Fruit fly (Drosophila melanogaster) whole organism, embryonic: ENCODE measurements around the gene CG5828.
A peak's percentile ranks its signal among the peaks of the same experiment; 100 is the strongest.

Source experiments
- CG1024 ChIP-seq: fragments of 200-800 bp; sonication (Bioruptor generic); IDR thresholded peaks from 2 replicates; pipeline ENCODE4 v1.3.6; 2022; ENCODE audit warnings: missing biosample characterization, missing genetic modification characterization
- CG10267 ChIP-seq: fragments of 200-800 bp; sonication (Bioruptor generic); optimal IDR thresholded peaks from 2 replicates; lab custom pipeline; 2018; ENCODE audit warnings: missing biosample characterization, mild to moderate bottlenecking, missing genetic modification characterization, moderate library complexity
- CG11085 ChIP-seq: fragments of 200-800 bp; sonication (Bioruptor generic); IDR thresholded peaks from 2 replicates; pipeline ENCODE4 v1.3.6; 2022; ENCODE audit warnings: missing biosample characterization, missing genetic modification characterization
- CG12942 ChIP-seq: fragments of 200-800 bp; sonication (Bioruptor generic); optimal IDR thresholded peaks from 3 replicates; lab custom pipeline; 2016; ENCODE audit warnings: missing biosample characterization, missing genetic modification characterization
- CG16815 ChIP-seq: fragments of 200-800 bp; sonication (Bioruptor generic); optimal IDR thresholded peaks from 3 replicates; lab custom pipeline; 2017; ENCODE audit warnings: missing biosample characterization, mild to moderate bottlenecking, missing genetic modification characterization
- CG17186 ChIP-seq: fragments of 200-800 bp; sonication (Bioruptor generic); optimal IDR thresholded peaks from 3 replicates; lab custom pipeline; 2017; ENCODE audit warnings: missing biosample characterization, missing genetic modification reagents, missing genetic modification characterization
- CG17912 ChIP-seq: fragments of 200-800 bp; sonication (Bioruptor generic); optimal IDR thresholded peaks from 2 replicates; lab custom pipeline; 2018; ENCODE audit warnings: missing biosample characterization, mild to moderate bottlenecking, missing genetic modification characterization
- CG1792 ChIP-seq: fragments of 200-800 bp; sonication (Bioruptor generic); optimal IDR thresholded peaks from 2 replicates; lab custom pipeline; 2016; ENCODE audit warnings: missing biosample characterization, missing genetic modification characterization
- CG2120 ChIP-seq: fragments of 200-800 bp; sonication (Bioruptor generic); optimal IDR thresholded peaks from 3 replicates; lab custom pipeline; 2016; ENCODE audit warnings: missing biosample characterization, missing genetic modification characterization
- CG2129 ChIP-seq: fragments of 200-800 bp; sonication (Bioruptor generic); IDR thresholded peaks from 2 replicates; pipeline ENCODE4 v1.3.6; 2022; ENCODE audit warnings: missing biosample characterization, missing genetic modification characterization; ENCODE audit not compliant: partially characterized antibody
- CG30403 ChIP-seq: fragments of 200-800 bp; sonication (Bioruptor generic); optimal IDR thresholded peaks from 3 replicates; lab custom pipeline; 2016; ENCODE audit warnings: missing biosample characterization, missing genetic modification characterization
- CG3838 ChIP-seq: fragments of 200-800 bp; sonication (Bioruptor generic); optimal IDR thresholded peaks from 3 replicates; lab custom pipeline; 2016; ENCODE audit warnings: missing biosample characterization, missing genetic modification characterization
- CG4282 ChIP-seq: fragments of 200-800 bp; sonication (Bioruptor generic); optimal IDR thresholded peaks from 2 replicates; lab custom pipeline; 2016; ENCODE audit warnings: missing biosample characterization, missing genetic modification characterization
- CG4360 ChIP-seq: fragments of 200-800 bp; sonication (Bioruptor generic); IDR thresholded peaks from 2 replicates; pipeline ENCODE4 v1.3.6; 2022; ENCODE audit warnings: missing biosample characterization, missing genetic modification characterization
- CG6683 ChIP-seq: fragments of 200-800 bp; sonication (Bioruptor generic); optimal IDR thresholded peaks from 2 replicates; lab custom pipeline; 2017; ENCODE audit warnings: missing biosample characterization, mild to moderate bottlenecking, missing genetic modification characterization, missing genetic modification reagents
- CG7372 ChIP-seq: fragments of 200-800 bp; sonication (Bioruptor generic); IDR thresholded peaks from 2 replicates; pipeline ENCODE4 v1.3.6; 2022; ENCODE audit warnings: missing biosample characterization, missing genetic modification characterization
- CG7963 ChIP-seq: fragments of 200-800 bp; sonication (Bioruptor generic); IDR thresholded peaks from 3 replicates; pipeline ENCODE4 v1.3.6; 2022; ENCODE audit warnings: missing biosample characterization, missing genetic modification characterization; ENCODE audit not compliant: partially characterized antibody
- CG8359 ChIP-seq: fragments of 200-800 bp; sonication (Bioruptor generic); optimal IDR thresholded peaks from 2 replicates; lab custom pipeline; 2017; ENCODE audit warnings: missing biosample characterization, mild to moderate bottlenecking, missing genetic modification characterization, borderline replicate concordance
- CG9817 ChIP-seq: fragments of 200-800 bp; sonication (Bioruptor generic); optimal IDR thresholded peaks from 2 replicates; lab custom pipeline; 2018; ENCODE audit warnings: missing biosample characterization, mild to moderate bottlenecking, missing genetic modification characterization, moderate library complexity
- CG9932 ChIP-seq: fragments of 200-800 bp; sonication (Bioruptor generic); IDR thresholded peaks from 2 replicates; pipeline ENCODE4 v1.3.6; 2022; ENCODE audit warnings: missing biosample characterization, missing genetic modification characterization
- CHES-1-like ChIP-seq: fragments of 200-800 bp; sonication (Bioruptor generic); optimal IDR thresholded peaks from 2 replicates; lab custom pipeline; 2016; ENCODE audit warnings: missing biosample characterization, missing genetic modification characterization
- CkIIα-i1 ChIP-seq: fragments of 200-800 bp; sonication (Bioruptor generic); IDR thresholded peaks from 2 replicates; pipeline ENCODE4 v1.3.6; 2022; ENCODE audit warnings: missing biosample characterization, missing genetic modification characterization
- Dbx ChIP-seq: fragments of 200-800 bp; sonication (Bioruptor generic); IDR thresholded peaks from 3 replicates; pipeline ENCODE4 v1.3.6; 2022; ENCODE audit warnings: missing biosample characterization, missing genetic modification characterization
- Dek ChIP-seq: fragments of 200-800 bp; sonication (Bioruptor generic); optimal IDR thresholded peaks from 3 replicates; lab custom pipeline; 2019; ENCODE audit warnings: missing biosample characterization, mild to moderate bottlenecking, missing genetic modification characterization, moderate library complexity
- Dip3 ChIP-seq: fragments of 200-800 bp; sonication (Bioruptor generic); optimal IDR thresholded peaks from 3 replicates; lab custom pipeline; 2016; ENCODE audit warnings: missing biosample characterization, missing genetic modification characterization
- Dref ChIP-seq: fragments of 200-800 bp; sonication (Bioruptor generic); IDR thresholded peaks from 2 replicates; pipeline ENCODE4 v1.3.6; 2022; ENCODE audit warnings: missing biosample characterization, missing genetic modification characterization
- Ets97D ChIP-seq: fragments of 200-800 bp; sonication (Bioruptor generic); optimal IDR thresholded peaks from 3 replicates; lab custom pipeline; 2016; ENCODE audit warnings: missing biosample characterization, missing genetic modification characterization
- Fer3 ChIP-seq: fragments of 200-800 bp; sonication (Bioruptor generic); optimal IDR thresholded peaks from 2 replicates; lab custom pipeline; 2018; ENCODE audit warnings: missing biosample characterization, mild to moderate bottlenecking, missing genetic modification characterization, moderate library complexity
- HLH54F ChIP-seq: fragments of 200-800 bp; sonication (Bioruptor generic); optimal IDR thresholded peaks from 3 replicates; lab custom pipeline; 2016; ENCODE audit warnings: missing biosample characterization, missing genetic modification characterization
- Med ChIP-seq: fragments of 200-800 bp; sonication (Bioruptor generic); peaks from one replicate; lab custom pipeline; 2016; ENCODE audit warnings: missing biosample characterization, missing genetic modification characterization, mild to moderate bottlenecking, inconsistent platforms, moderate library complexity
- Ptx1 ChIP-seq: fragments of 200-800 bp; sonication (Bioruptor generic); IDR thresholded peaks from 2 replicates; pipeline ENCODE4 v1.3.6; 2022; ENCODE audit warnings: missing biosample characterization, missing genetic modification characterization
- Rfx ChIP-seq: fragments of 200-800 bp; sonication (Bioruptor generic); IDR thresholded peaks from 2 replicates; pipeline ENCODE4 v1.3.6; 2022; ENCODE audit warnings: missing biosample characterization, missing genetic modification characterization
- ab ChIP-seq: fragments of 200-800 bp; sonication (Bioruptor generic); optimal IDR thresholded peaks from 2 replicates; lab custom pipeline; 2016; ENCODE audit warnings: missing biosample characterization, missing genetic modification characterization
- abd-A ChIP-seq: fragments of 200-800 bp; sonication (Bioruptor generic); optimal IDR thresholded peaks from 3 replicates; lab custom pipeline; 2019; ENCODE audit warnings: missing biosample characterization, mild to moderate bottlenecking, missing genetic modification characterization, moderate library complexity
- corto ChIP-seq: fragments of 200-800 bp; sonication (Bioruptor generic); optimal IDR thresholded peaks from 2 replicates; lab custom pipeline; 2016; ENCODE audit warnings: missing biosample characterization, mild to moderate bottlenecking, missing genetic modification characterization, moderate library complexity
- crc ChIP-seq: fragments of 200-800 bp; sonication (Bioruptor generic); optimal IDR thresholded peaks from 2 replicates; lab custom pipeline; 2016; ENCODE audit warnings: missing biosample characterization, missing genetic modification characterization
- fd102C ChIP-seq: fragments of 200-800 bp; sonication (Bioruptor generic); optimal IDR thresholded peaks from 2 replicates; lab custom pipeline; 2018; ENCODE audit warnings: missing biosample characterization, mild to moderate bottlenecking, missing genetic modification characterization, moderate library complexity
- gcm2 ChIP-seq: fragments of 200-800 bp; sonication (Bioruptor generic); optimal IDR thresholded peaks from 2 replicates; lab custom pipeline; 2016; ENCODE audit warnings: missing biosample characterization, missing genetic modification characterization
- hkb ChIP-seq, 2 experiments: fragments of 200-800 bp in 1 of 2; fragments of >200 bp in 1 of 2; sonication (Bioruptor generic) in 1 of 2; IDR thresholded peaks in 1 of 2; optimal IDR thresholded peaks in 1 of 2; 2 replicates each; pipeline versions ENCODE4 v1.3.6 to Lab custom; 2017 to 2022; ENCODE audit warnings: missing biosample characterization in 1 of 2, missing genetic modification characterization in 1 of 2
- hth ChIP-seq: fragments of >200 bp; optimal IDR thresholded peaks from 2 replicates; lab custom pipeline; 2017; ENCODE audit warnings: inconsistent platforms
- jigr1 ChIP-seq: fragments of 200-800 bp; sonication (Bioruptor generic); IDR thresholded peaks from 3 replicates; pipeline ENCODE4 v1.3.6; 2022; ENCODE audit warnings: missing biosample characterization, missing genetic modification characterization
- kah ChIP-seq: fragments of 200-800 bp; sonication (Bioruptor generic); optimal IDR thresholded peaks from 2 replicates; lab custom pipeline; 2018; ENCODE audit warnings: missing biosample characterization, mild to moderate bottlenecking, missing genetic modification characterization
- klu ChIP-seq: fragments of 200-800 bp; sonication (Bioruptor generic); IDR thresholded peaks from 2 replicates; pipeline ENCODE4 v1.3.6; 2022; ENCODE audit warnings: missing biosample characterization, missing genetic modification characterization
- mam ChIP-seq: fragments of 200-800 bp; sonication (Bioruptor generic); optimal IDR thresholded peaks from 3 replicates; lab custom pipeline; 2016; ENCODE audit warnings: missing biosample characterization, missing genetic modification characterization
- scrt ChIP-seq: fragments of 200-800 bp; sonication (Bioruptor generic); optimal IDR thresholded peaks from 2 replicates; lab custom pipeline; 2018; ENCODE audit warnings: missing biosample characterization, mild to moderate bottlenecking, missing genetic modification characterization, moderate library complexity
- sd ChIP-seq: fragments of 200-800 bp; sonication (Bioruptor generic); optimal IDR thresholded peaks from 3 replicates; lab custom pipeline; 2018; ENCODE audit warnings: missing biosample characterization, mild to moderate bottlenecking, missing genetic modification characterization, moderate library complexity
- seq ChIP-seq: fragments of 200-800 bp; sonication (Bioruptor generic); IDR thresholded peaks from 2 replicates; pipeline ENCODE4 v1.3.6; 2022; ENCODE audit warnings: missing biosample characterization, missing genetic modification characterization
- so ChIP-seq: fragments of 200-800 bp; sonication (Bioruptor generic); IDR thresholded peaks from 3 replicates; pipeline ENCODE4 v1.3.6; 2022; ENCODE audit warnings: missing biosample characterization, missing genetic modification characterization
- z ChIP-seq: fragments of 200-800 bp; sonication (Bioruptor generic); IDR thresholded peaks from 3 replicates; pipeline ENCODE4 v1.3.6; 2022; ENCODE audit warnings: missing biosample characterization, missing genetic modification characterization

Gene CG5828

DNA sequence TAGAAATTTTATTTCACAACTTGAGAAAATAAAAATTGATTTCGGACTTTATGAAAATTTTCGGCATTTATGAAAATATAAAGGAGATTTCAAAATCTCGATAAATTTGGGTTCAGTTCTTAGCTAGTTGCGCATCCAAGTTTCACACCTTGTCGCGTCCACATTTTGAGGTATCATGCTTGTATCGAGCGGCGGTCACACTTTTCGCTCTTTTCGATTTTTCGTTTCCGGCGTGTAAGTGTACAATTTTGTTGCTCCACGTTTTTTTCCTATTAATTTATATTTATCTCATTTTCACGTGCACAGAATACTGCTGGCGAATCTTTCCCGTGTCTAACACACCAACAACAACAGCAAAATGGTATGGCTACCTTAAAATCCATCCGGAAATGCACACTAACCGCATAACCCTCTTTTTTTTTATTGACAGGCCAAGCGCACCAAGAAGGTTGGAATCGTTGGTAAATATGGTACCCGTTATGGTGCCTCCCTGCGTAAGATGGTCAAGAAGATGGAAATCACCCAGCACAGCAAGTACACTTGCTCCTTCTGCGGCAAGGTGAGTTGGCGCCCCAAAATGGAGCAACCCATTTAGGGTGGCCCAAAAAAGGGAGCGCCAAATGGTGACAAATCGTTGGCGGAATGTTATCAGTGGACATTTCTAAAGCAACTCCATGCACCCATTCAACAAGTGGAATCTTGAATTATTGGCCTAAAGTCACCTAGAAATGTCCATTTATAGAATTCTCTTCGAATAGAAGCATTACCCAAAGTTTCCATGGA, 22.8 kb upstream of the CG5828 start, which contains the start of gene RpL37A (continued):
- peak; percentile 70 for TF ChIP-seq CG1792 (GFP tag; lab: Kevin White, UChicago)
- peak; percentile 63 for TF ChIP-seq CG4282
- peak; percentile 81; the same call in 2 of the 3 replicates for TF ChIP-seq so
- TF ChIP-seq fd102C (GFP tag; lab: Kevin White, UChicago): peak; percentile 60
- peak; percentile 66 for TF ChIP-seq CG8359 (GFP tag; lab: Kevin White, UChicago)
- TF ChIP-seq seq (GFP tag; lab: Robert Waterston, UW): peak; percentile 80
- TF ChIP-seq CG11085: peak; percentile 62; the same call in 1 of the 2 replicates
- TF ChIP-seq CG6683 (GFP tag; lab: Kevin White, UChicago): peak; percentile 64
- TF ChIP-seq ab (GFP tag; lab: Kevin White, UChicago): no peak
- peak; percentile 69 for TF ChIP-seq CG30403 (GFP tag; lab: Kevin White, UChicago)
- TF ChIP-seq CG9932 (GFP tag; lab: Robert Waterston, UW): no peak
- TF ChIP-seq CG9817 (tag; lab: Kevin White, UChicago): peak; percentile 70
- TF ChIP-seq scrt: peak; percentile 83
- TF ChIP-seq Dek: peak; percentile 58
- TF ChIP-seq gcm2 (GFP tag; lab: Kevin White, UChicago): peak; percentile 72
- peak; percentile 48 for TF ChIP-seq CG12942
- peak; percentile 33; the same call in 1 of the 2 replicates for TF ChIP-seq klu (GFP tag; lab: Robert Waterston, UW)
- peak; percentile 7 for TF ChIP-seq Dip3 (GFP tag; lab: Kevin White, UChicago)
- peak; percentile 99 for TF ChIP-seq Med (GFP tag; lab: Kevin White, UChicago)
- peak; percentile 81 for TF ChIP-seq CG1024 (GFP tag; lab: Robert Waterston, UW)
- TF ChIP-seq Ptx1 (GFP tag; lab: Robert Waterston, UW): no peak; the same call in 1 of the 2 replicates
- TF ChIP-seq HLH54F (GFP tag; lab: Kevin White, UChicago): peak; percentile 61
- no peak for TF ChIP-seq sd (tag; lab: Kevin White, UChicago)
- TF ChIP-seq CG2120 (GFP tag; lab: Kevin White, UChicago): peak; percentile 53
- TF ChIP-seq corto (GFP tag; lab: Kevin White, UChicago): peak; percentile 7
- no peak for TF ChIP-seq CG4360
- TF ChIP-seq jigr1 (GFP tag; lab: Robert Waterston, UW): no peak
- peak; percentile 76 for TF ChIP-seq CHES-1-like (GFP tag; lab: Kevin White, UChicago)
- TF ChIP-seq CG2129 (GFP tag; lab: Robert Waterston, UW): no peak
- no peak for TF ChIP-seq CkIIα-i1 (GFP tag; lab: Robert Waterston, UW)
- peak; percentile 18 for TF ChIP-seq CG3838
- peak; percentile 76 for TF ChIP-seq Dref (GFP tag; lab: Robert Waterston, UW)
- peak; percentile 92 for TF ChIP-seq CG17186 (GFP tag; lab: Kevin White, UChicago)
- TF ChIP-seq Dbx (GFP tag; lab: Robert Waterston, UW): peak; percentile 86
- peak; percentile 26 for TF ChIP-seq hkb (optimal IDR thresholded peaks at IDR 0.05; lab: Kevin White, UChicago)
- peak; percentile 82 for TF ChIP-seq hkb (GFP tag; IDR thresholded peaks at IDR 0.05; lab: Robert Waterston, UW)
- no peak for TF ChIP-seq hth (lab: Kevin White, UChicago)
- no peak for TF ChIP-seq abd-A
- peak; percentile 77 for TF ChIP-seq crc (GFP tag; lab: Kevin White, UChicago)
- TF ChIP-seq z (GFP tag; lab: Robert Waterston, UW): peak; percentile 27; the same call in 1 of the 3 replicates
- peak; percentile 87 for TF ChIP-seq Rfx (GFP tag; lab: Robert Waterston, UW)
- TF ChIP-seq Ets97D: peak; percentile 99
- TF ChIP-seq CG17912 (GFP tag; lab: Kevin White, UChicago): peak; percentile 90
- TF ChIP-seq mam (GFP tag; lab: Kevin White, UChicago): peak; percentile 69
- peak; percentile 83 for TF ChIP-seq CG10267 (tag; lab: Kevin White, UChicago)
- no peak for TF ChIP-seq CG7963 (GFP tag; lab: Robert Waterston, UW)
- TF ChIP-seq kah: peak; percentile 76
- peak; percentile 82 for TF ChIP-seq CG7372
- TF ChIP-seq Fer3 (tag; lab: Kevin White, UChicago): peak; percentile 79
- TF ChIP-seq CG16815 (GFP tag; lab: Kevin White, UChicago): no peak
